Worm (Caenorhabditis elegans) whole organism, L4 larva: Measurements from ENCODE around the gene C08G9.2.
A peak's percentile ranks its signal among the peaks of the same experiment; 100 is the strongest.

ENCODE experiments used
- D1046.2 ChIP-seq: fragments of 200-800 bp; sonication (Bioruptor generic); IDR thresholded peaks from 2 replicates; pipeline ENCODE4 v1.3.6; 2022; ENCODE audit warnings: missing genetic modification characterization, missing compliant biosample characterization
- F10B5.3 ChIP-seq: sonication (generic microtip); optimal IDR thresholded peaks from 2 replicates; lab custom pipeline; 2016; ENCODE audit warnings: mild to moderate bottlenecking, missing genetic modification characterization, missing compliant biosample characterization
- F44E2.7 ChIP-seq: fragments of 200-800 bp; sonication (Bioruptor generic); IDR thresholded peaks from 2 replicates; pipeline ENCODE4 v2.1.2; 2022; ENCODE audit warnings: missing genetic modification characterization, missing compliant biosample characterization
- F49E8.2 ChIP-seq: sonication (generic microtip); optimal IDR thresholded peaks from 2 replicates; lab custom pipeline; 2016; ENCODE audit warnings: missing compliant biosample characterization, mild to moderate bottlenecking, missing genetic modification characterization, borderline replicate concordance
- T26A8.4 ChIP-seq: fragments of 200-800 bp; sonication (Bioruptor generic); IDR thresholded peaks from 2 replicates; pipeline ENCODE4 v1.3.6; 2022; ENCODE audit warnings: missing genetic modification characterization, missing compliant biosample characterization
- Y105C5A.15 ChIP-seq: fragments of 200-800 bp; sonication (Bioruptor generic); IDR thresholded peaks from 2 replicates; pipeline ENCODE4 v1.3.6; 2022; ENCODE audit warnings: missing genetic modification characterization, missing compliant biosample characterization
- Y5F2A.4 ChIP-seq: fragments of 200-800 bp; sonication (Bioruptor generic); optimal IDR thresholded peaks from 2 replicates; lab custom pipeline; 2018; ENCODE audit warnings: mild to moderate bottlenecking, missing genetic modification characterization, missing compliant biosample characterization
- Y75B8A.6 ChIP-seq: fragments of 200-800 bp; sonication (Bioruptor generic); IDR thresholded peaks from 2 replicates; pipeline ENCODE4 v1.3.6; 2022; ENCODE audit warnings: missing genetic modification reagents, missing genetic modification characterization, missing compliant biosample characterization
- ZK546.5 ChIP-seq, 2 experiments: sonication (generic microtip); optimal IDR thresholded peaks; 2 replicates each; lab custom pipeline; 2017; ENCODE audit warnings: missing biosample characterization in 2 of 2, missing genetic modification characterization in 2 of 2
- aly-2 ChIP-seq: sonication (generic microtip); optimal IDR thresholded peaks from 2 replicates; lab custom pipeline; 2018; ENCODE audit warnings: missing biosample characterization, missing genetic modification characterization
- arid-1 ChIP-seq: fragments of 200-800 bp; sonication (Bioruptor generic); conservative IDR thresholded peaks from 2 replicates; pipeline ENCODE4 v1.3.6; 2022; ENCODE audit warnings: missing genetic modification reagents, missing genetic modification characterization, missing compliant biosample characterization
- attf-4 ChIP-seq: sonication (generic microtip); optimal IDR thresholded peaks from 3 replicates; lab custom pipeline; 2017; ENCODE audit warnings: missing biosample characterization, missing genetic modification characterization
- ceh-28 ChIP-seq: fragments of 150-350 bp; optimal IDR thresholded peaks from 2 replicates; lab custom pipeline; 2014; ENCODE audit warnings: missing biosample characterization, missing genetic modification reagents, missing genetic modification characterization
- cey-2 ChIP-seq: sonication (generic microtip); optimal IDR thresholded peaks from 3 replicates; lab custom pipeline; 2017; ENCODE audit warnings: missing genetic modification characterization, mild to moderate bottlenecking, missing compliant biosample characterization, antibody characterized with exemption, borderline replicate concordance; ENCODE audit not compliant: insufficient read depth
- ctbp-1 ChIP-seq: fragments of 200-800 bp; sonication (Bioruptor generic); IDR thresholded peaks from 2 replicates; pipeline ENCODE4 v1.3.6; 2022; ENCODE audit warnings: missing genetic modification reagents, missing genetic modification characterization, missing compliant biosample characterization
- dpl-1 ChIP-seq: fragments of 150-350 bp; optimal IDR thresholded peaks from 2 replicates; lab custom pipeline; 2014; ENCODE audit warnings: missing biosample characterization, missing genetic modification reagents, missing genetic modification characterization
- duxl-1 ChIP-seq: sonication (generic microtip); optimal IDR thresholded peaks from 2 replicates; lab custom pipeline; 2016; ENCODE audit warnings: mild to moderate bottlenecking, missing genetic modification characterization, moderate library complexity, missing compliant biosample characterization; ENCODE audit not compliant: poor library complexity
- dve-1 ChIP-seq: sonication (generic microtip); optimal IDR thresholded peaks from 2 replicates; lab custom pipeline; 2017; ENCODE audit warnings: antibody characterized with exemption, mild to moderate bottlenecking, missing genetic modification characterization, missing compliant biosample characterization; ENCODE audit not compliant: insufficient read depth
- egl-27 ChIP-seq: sonication (generic microtip); optimal IDR thresholded peaks from 3 replicates; lab custom pipeline; 2017; ENCODE audit warnings: missing biosample characterization, missing genetic modification reagents, missing genetic modification characterization
- egl-43 ChIP-seq: fragments of 200-800 bp; sonication (Bioruptor generic); IDR thresholded peaks from 2 replicates; pipeline ENCODE4 v1.3.6; 2022; ENCODE audit warnings: missing genetic modification reagents, missing genetic modification characterization, missing compliant biosample characterization
- fkh-10 ChIP-seq: fragments of 150-350 bp; optimal IDR thresholded peaks from 2 replicates; lab custom pipeline; 2014; ENCODE audit warnings: missing biosample characterization, missing genetic modification reagents, missing genetic modification characterization
- fos-1 ChIP-seq: fragments of 150-350 bp; optimal IDR thresholded peaks from 2 replicates; lab custom pipeline; 2014; ENCODE audit warnings: missing biosample characterization, missing genetic modification characterization
- hif-1 ChIP-seq, 2 experiments: sonication (generic microtip); optimal IDR thresholded peaks; 2 replicates each; lab custom pipeline; 2016 to 2017; ENCODE audit warnings: missing compliant biosample characterization in 2 of 2, missing genetic modification characterization in 2 of 2, missing genetic modification reagents in 2 of 2, missing genotype in 2 of 2, mild to moderate bottlenecking in 1 of 2
- hmg-1.1 ChIP-seq: fragments of 200-800 bp; sonication (Bioruptor generic); IDR thresholded peaks from 2 replicates; pipeline ENCODE4 v1.3.6; 2022; ENCODE audit warnings: missing genetic modification reagents, missing genetic modification characterization, missing compliant biosample characterization
- lim-7 ChIP-seq: fragments of 200-800 bp; sonication (Bioruptor generic); IDR thresholded peaks from 2 replicates; pipeline ENCODE4 v1.3.6; 2022; ENCODE audit warnings: missing genetic modification characterization, missing compliant biosample characterization
- lin-13 ChIP-seq: fragments of 150-350 bp; optimal IDR thresholded peaks from 2 replicates; lab custom pipeline; 2014; ENCODE audit warnings: missing biosample characterization, missing genetic modification reagents, missing genetic modification characterization
- lin-15B ChIP-seq: fragments of 150-350 bp; sonication (generic microtip); optimal IDR thresholded peaks from 3 replicates; lab custom pipeline; 2014; ENCODE audit warnings: missing biosample characterization, missing genetic modification characterization
- lin-38 ChIP-seq: fragments of 200-800 bp; sonication (Bioruptor generic); IDR thresholded peaks from 2 replicates; pipeline ENCODE4 v1.3.6; 2022; ENCODE audit warnings: missing genetic modification reagents, missing genetic modification characterization, missing compliant biosample characterization
- lir-3 ChIP-seq: sonication (generic microtip); optimal IDR thresholded peaks from 2 replicates; lab custom pipeline; 2016; ENCODE audit warnings: mild to moderate bottlenecking, missing genetic modification characterization, missing compliant biosample characterization
- madf-5 ChIP-seq, 2 experiments: fragments of 200-800 bp; sonication (Bioruptor generic); IDR thresholded peaks; 2 replicates each; pipeline ENCODE4 v1.3.6; 2022; ENCODE audit warnings: missing compliant biosample characterization in 2 of 2, missing genetic modification characterization in 2 of 2
- mes-2 ChIP-seq: sonication (generic microtip); optimal IDR thresholded peaks from 2 replicates; lab custom pipeline; 2016; ENCODE audit warnings: missing genotype, mild to moderate bottlenecking, missing genetic modification characterization, missing compliant biosample characterization; ENCODE audit not compliant: poor library complexity, severe bottlenecking
- nhr-10 ChIP-seq: fragments of 150-350 bp; optimal IDR thresholded peaks from 2 replicates; lab custom pipeline; 2014; ENCODE audit warnings: missing biosample characterization, missing genetic modification characterization
- nhr-102 ChIP-seq: sonication (generic microtip); optimal IDR thresholded peaks from 2 replicates; lab custom pipeline; 2016; ENCODE audit warnings: mild to moderate bottlenecking, missing genetic modification characterization, moderate library complexity, missing compliant biosample characterization
- nhr-28 ChIP-seq: fragments of 150-350 bp; optimal IDR thresholded peaks from 2 replicates; lab custom pipeline; 2014; ENCODE audit warnings: missing biosample characterization, missing genetic modification characterization
- nhr-41 ChIP-seq: fragments of 200-800 bp; sonication (Bioruptor generic); IDR thresholded peaks from 2 replicates; pipeline ENCODE4 v1.3.6; 2022; ENCODE audit warnings: missing genetic modification reagents, missing genetic modification characterization, missing compliant biosample characterization
- nhr-42 ChIP-seq: fragments of 200-800 bp; sonication (Bioruptor generic); IDR thresholded peaks from 2 replicates; pipeline ENCODE4 v1.3.6; 2022; ENCODE audit warnings: missing genetic modification characterization, missing compliant biosample characterization
- nhr-48 ChIP-seq: sonication (generic microtip); optimal IDR thresholded peaks from 2 replicates; lab custom pipeline; 2016; ENCODE audit warnings: mild to moderate bottlenecking, missing genetic modification characterization, missing compliant biosample characterization
- nhr-6 ChIP-seq: fragments of 150-350 bp; optimal IDR thresholded peaks from 2 replicates; lab custom pipeline; 2014; ENCODE audit warnings: missing biosample characterization, missing genetic modification characterization
- nhr-76 ChIP-seq: fragments of 150-350 bp; optimal IDR thresholded peaks from 2 replicates; lab custom pipeline; 2014; ENCODE audit warnings: missing biosample characterization, missing genetic modification characterization
- nhr-77 ChIP-seq: fragments of 150-350 bp; optimal IDR thresholded peaks from 2 replicates; lab custom pipeline; 2014; ENCODE audit warnings: missing biosample characterization, missing genetic modification characterization
- php-3 ChIP-seq: fragments of 200-800 bp; sonication (Bioruptor generic); IDR thresholded peaks from 2 replicates; pipeline ENCODE4 v1.3.6; 2022; ENCODE audit warnings: missing genetic modification reagents, missing genetic modification characterization, missing compliant biosample characterization
- pqm-1 ChIP-seq: sonication (generic microtip); optimal IDR thresholded peaks from 2 replicates; lab custom pipeline; 2017; ENCODE audit warnings: missing biosample characterization, missing genetic modification characterization
- rbr-2 ChIP-seq: sonication (generic microtip); optimal IDR thresholded peaks from 2 replicates; lab custom pipeline; 2016; ENCODE audit warnings: missing genotype, missing genetic modification characterization, missing compliant biosample characterization
- snpc-1.2 ChIP-seq: fragments of 200-800 bp; sonication (Bioruptor generic); IDR thresholded peaks from 2 replicates; pipeline ENCODE4 v1.3.6; 2022; ENCODE audit warnings: missing genetic modification reagents, missing genetic modification characterization, missing compliant biosample characterization
- spr-3 ChIP-seq: fragments of 200-800 bp; sonication (Bioruptor generic); optimal IDR thresholded peaks from 2 replicates; lab custom pipeline; 2018; ENCODE audit warnings: mild to moderate bottlenecking, missing genetic modification characterization, missing compliant biosample characterization
- tag-97 ChIP-seq: fragments of 200-800 bp; sonication (Bioruptor generic); IDR thresholded peaks from 2 replicates; pipeline ENCODE4 v1.3.6; 2022; ENCODE audit warnings: missing genetic modification characterization, missing compliant biosample characterization
- unc-62 ChIP-seq, 3 experiments: fragments of 150-350 bp in 1 of 3; sonication (generic microtip); optimal IDR thresholded peaks in 2 of 3; peaks in 1 of 3; 1 replicate in 1 of 3; 2 replicates in 2 of 3; lab custom pipeline; 2014 to 2017; ENCODE audit warnings: missing biosample characterization in 3 of 3, missing genetic modification characterization in 3 of 3, missing genetic modification reagents in 3 of 3, missing genotype in 1 of 3
- vab-7 ChIP-seq: fragments of 200-800 bp; sonication (Bioruptor generic); IDR thresholded peaks from 2 replicates; pipeline ENCODE4 v1.3.6; 2022; ENCODE audit warnings: missing genetic modification reagents, missing genetic modification characterization, missing compliant biosample characterization
- zfp-2 ChIP-seq: sonication (generic microtip); optimal IDR thresholded peaks from 2 replicates; lab custom pipeline; 2016; ENCODE audit warnings: mild to moderate bottlenecking, missing genetic modification characterization, missing compliant biosample characterization
- zip-2 ChIP-seq: fragments of 150-350 bp; optimal IDR thresholded peaks from 2 replicates; lab custom pipeline; 2014; ENCODE audit warnings: missing biosample characterization, missing genetic modification characterization
- ztf-11 ChIP-seq: fragments of 150-350 bp; optimal IDR thresholded peaks from 2 replicates; lab custom pipeline; 2014; ENCODE audit warnings: missing biosample characterization, missing genetic modification characterization

C08G9.2 gene

ce11 chrIV:7654212-7654778, 18.5 kb downstream of the C08G9.2 start, which contains the start of gene nrde-4 (continued):
- TF ChIP-seq lim-7 (GFP tag; lab: Robert Waterston, UW) = no peak
- no peak for TF ChIP-seq arid-1
- TF ChIP-seq nhr-28 (tag; lab: Kevin White, UChicago) = peak; percentile 64
- peak; percentile 51 for TF ChIP-seq rbr-2
- no peak for TF ChIP-seq zip-2
- TF ChIP-seq mes-2 = peak; percentile 94
- no peak for TF ChIP-seq nhr-42
- TF ChIP-seq cey-2 (tag; lab: Kevin White, UChicago) = no peak
- no peak for TF ChIP-seq spr-3
- TF ChIP-seq dve-1 (tag; lab: Kevin White, UChicago) = peak; percentile 46
- TF ChIP-seq duxl-1 (tag; lab: Kevin White, UChicago) = no peak
- TF ChIP-seq ZK546.5 (tag; optimal IDR thresholded peaks at IDR 0.05; lab: Kevin White, UChicago) = no peak
- no peak for TF ChIP-seq Y75B8A.6
- TF ChIP-seq F44E2.7 (GFP tag; lab: Robert Waterston, UW) = no peak
- TF ChIP-seq egl-43 = no peak
- peak; percentile 13 for TF ChIP-seq lin-13 (GFP tag; lab: Kevin White, UChicago)
- TF ChIP-seq fkh-10 = no peak
- TF ChIP-seq nhr-10 (tag; lab: Kevin White, UChicago) = no peak
- TF ChIP-seq dpl-1 (GFP tag; lab: Kevin White, UChicago) = peak; percentile 62
- no peak for TF ChIP-seq nhr-41 (GFP tag; lab: Robert Waterston, UW)
- no peak for TF ChIP-seq ceh-28 (tag; lab: Kevin White, UChicago)
- TF ChIP-seq F49E8.2 (tag; lab: Kevin White, UChicago) = no peak
- TF ChIP-seq T26A8.4 (GFP tag; lab: Robert Waterston, UW) = no peak
- TF ChIP-seq hif-1 (tag; optimal IDR thresholded peaks at IDR 0.05; lab: Kevin White, UChicago) = peak in 1 of 2 experiments; percentile 71
- no peak for TF ChIP-seq zfp-2 (tag; lab: Kevin White, UChicago)
- no peak for TF ChIP-seq madf-5 (GFP tag; IDR thresholded peaks at IDR 0.05; lab: Robert Waterston, UW)
- TF ChIP-seq php-3 (GFP tag; lab: Robert Waterston, UW) = no peak
- peak; percentile 86 for TF ChIP-seq nhr-77 (tag; lab: Kevin White, UChicago)
- no peak for TF ChIP-seq aly-2
- TF ChIP-seq lin-38 (GFP tag; lab: Robert Waterston, UW) = peak; percentile 96
- no peak for TF ChIP-seq egl-27
- TF ChIP-seq Y5F2A.4 = no peak
- TF ChIP-seq fos-1 (tag; lab: Kevin White, UChicago) = no peak
- no peak for TF ChIP-seq Y105C5A.15
- peak; percentile 8 for TF ChIP-seq nhr-102
- TF ChIP-seq lir-3 (tag; lab: Kevin White, UChicago) = no peak
- no peak for TF ChIP-seq snpc-1.2
- TF ChIP-seq ztf-11 (tag; lab: Kevin White, UChicago) = no peak
- no peak for TF ChIP-seq attf-4 (tag; lab: Kevin White, UChicago)
- TF ChIP-seq nhr-6 (tag; lab: Kevin White, UChicago) = peak; percentile 86
- TF ChIP-seq pqm-1 (tag; lab: Kevin White, UChicago) = peak; percentile 6
- no peak for TF ChIP-seq lin-15B
- no peak for TF ChIP-seq unc-62 (GFP tag; optimal IDR thresholded peaks at IDR 0.05 in 1 of 2; lab: Kevin White, UChicago)
- TF ChIP-seq unc-62 (tag; optimal IDR thresholded peaks at IDR 0.05; lab: Kevin White, UChicago) = no peak
- TF ChIP-seq hmg-1.1 (GFP tag; lab: Robert Waterston, UW) = 0 out of 2 replicates have a peak, but pooled peaks have one; percentile 32
- no peak for TF ChIP-seq nhr-48
- no peak for TF ChIP-seq D1046.2 (GFP tag; lab: Robert Waterston, UW)
- TF ChIP-seq ctbp-1 (GFP tag; lab: Robert Waterston, UW) = no peak
- TF ChIP-seq F10B5.3 = no peak
- TF ChIP-seq vab-7 = no peak
- TF ChIP-seq nhr-76 (tag; lab: Kevin White, UChicago) = no peak
- no peak for TF ChIP-seq tag-97 (GFP tag; lab: Robert Waterston, UW)
